Worm (Caenorhabditis elegans): ENCODE data around the gene prx-6.
A peak's percentile ranks its signal among the peaks of the same experiment; 100 is the strongest.

prx-6 gene

ce11 chrV:4731154-4731961 lies 11.5 kb upstream of the prx-6 start, which contains the start of gene F39G3.3 (continued):
- no peak for TF ChIP-seq alr-1 (tag; optimal IDR thresholded peaks at IDR 0.05)
- peak; percentile 6 for TF ChIP-seq nhr-21 (tag; optimal IDR thresholded peaks at IDR 0.05)

DNA sequence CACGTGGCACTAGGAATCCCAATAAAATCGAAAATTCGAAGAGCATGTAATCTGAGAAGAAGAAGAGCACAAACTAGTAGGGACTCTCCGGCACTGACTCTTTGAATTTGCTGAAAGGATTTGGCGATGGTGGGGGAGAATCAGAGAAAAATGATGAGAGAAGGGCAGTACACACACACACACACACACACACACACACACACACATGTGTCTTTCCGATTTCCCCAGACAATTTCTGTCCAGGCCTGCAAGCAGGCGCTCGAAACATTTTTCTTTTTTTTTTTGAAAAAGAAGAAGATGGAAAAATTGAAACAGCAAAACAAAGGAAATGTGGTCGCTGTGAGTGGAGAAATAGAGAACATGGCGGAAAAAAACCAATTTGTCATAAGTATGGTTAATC lies 10.2 kb upstream of the prx-6 start, which contains the start of gene tig-2:
TSS of gene tig-2 (minus strand) at position 87 of the 400 bp plus-strand sequence.
- peak; percentile 2 for TF ChIP-seq crh-2 (tag; optimal IDR thresholded peaks at IDR 0.05)
- no peak for TF ChIP-seq nhr-6 (tag; optimal IDR thresholded peaks at IDR 0.05)
- no peak for TF ChIP-seq mdl-1 (tag; optimal IDR thresholded peaks at IDR 0.05)
- peak; percentile 54 for TF ChIP-seq nhr-129 (tag; optimal IDR thresholded peaks at IDR 0.05)
- TF ChIP-seq lsy-2 (tag; optimal IDR thresholded peaks at IDR 0.05) = peak in 1 of 2 experiments; percentile 20
- TF ChIP-seq aly-2 (tag; optimal IDR thresholded peaks at IDR 0.05) = no peak
- TF ChIP-seq alr-1 (tag; optimal IDR thresholded peaks at IDR 0.05) = no peak
- TF ChIP-seq fos-1 (tag; optimal IDR thresholded peaks at IDR 0.05) = no peak
- TF ChIP-seq nhr-25 (tag; optimal IDR thresholded peaks at IDR 0.05) = no peak
- peak; percentile 59 for TF ChIP-seq Y55F3AM.14 (GFP tag; optimal IDR thresholded peaks at IDR 0.05)
- peak; percentile 58 for TF ChIP-seq F13H6.1 (tag; optimal IDR thresholded peaks at IDR 0.05)
- peak; percentile 1 for TF ChIP-seq lin-13 (GFP tag; optimal IDR thresholded peaks at IDR 0.05)
- TF ChIP-seq ceh-16 (tag; optimal IDR thresholded peaks at IDR 0.05) = no peak
- no peak for TF ChIP-seq elt-1 (tag; optimal IDR thresholded peaks at IDR 0.05)
- TF ChIP-seq nhr-237 (tag; optimal IDR thresholded peaks at IDR 0.05) = no peak
- TF ChIP-seq C34F6.9 (tag; optimal IDR thresholded peaks at IDR 0.05) = peak; percentile 29

DNA sequence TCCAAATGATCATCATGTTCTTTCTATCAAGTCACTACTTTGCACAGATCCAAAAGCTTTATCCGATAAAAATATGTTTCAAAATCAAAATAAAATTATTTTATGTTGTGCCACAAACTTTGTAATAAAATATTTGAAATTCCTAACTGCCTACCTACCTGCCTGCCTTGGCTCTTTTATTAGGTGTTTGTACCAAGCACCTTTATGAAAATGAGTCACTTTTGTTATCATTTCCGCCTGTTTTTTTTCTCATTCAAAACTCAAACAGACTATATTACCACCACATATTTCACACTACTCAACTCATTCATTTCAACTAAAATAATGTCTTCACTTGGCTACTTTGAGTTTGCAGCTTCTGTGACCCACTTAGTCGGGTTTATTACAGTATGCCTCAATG lies 4.6 kb upstream of the prx-6 start, which contains the start of gene F39G3.4:
TSS of gene F39G3.4 (plus strand) at position 301 of the 400 bp plus-strand sequence.
- TF ChIP-seq nhr-10 (tag; optimal IDR thresholded peaks at IDR 0.05) = no peak
- no peak for TF ChIP-seq ztf-11 (tag; optimal IDR thresholded peaks at IDR 0.05)
- TF ChIP-seq crh-2 (tag; optimal IDR thresholded peaks at IDR 0.05) = no peak
- no peak for TF ChIP-seq nhr-237 (tag; optimal IDR thresholded peaks at IDR 0.05)
- no peak for TF ChIP-seq sma-3 (GFP tag; optimal IDR thresholded peaks at IDR 0.05)
- TF ChIP-seq aly-2 (tag; optimal IDR thresholded peaks at IDR 0.05) = no peak
- no peak for TF ChIP-seq nhr-25 (tag; optimal IDR thresholded peaks at IDR 0.05)
- TF ChIP-seq lin-13 (GFP tag; optimal IDR thresholded peaks at IDR 0.05) = no peak
- no peak for TF ChIP-seq sma-9 (GFP tag; optimal IDR thresholded peaks at IDR 0.05)
- TF ChIP-seq sma-9 (tag; optimal IDR thresholded peaks at IDR 0.05) = no peak
- TF ChIP-seq ZK546.5 (tag; optimal IDR thresholded peaks at IDR 0.05) = no peak
- no peak for TF ChIP-seq R02D3.7 (tag; optimal IDR thresholded peaks at IDR 0.05)
- no peak for TF ChIP-seq nhr-77 (tag; optimal IDR thresholded peaks at IDR 0.05)
- no peak for TF ChIP-seq nhr-21 (tag; optimal IDR thresholded peaks at IDR 0.05)
- no peak for TF ChIP-seq skn-1 (tag; optimal IDR thresholded peaks at IDR 0.05)
- no peak for TF ChIP-seq lin-39 (tag; optimal IDR thresholded peaks at IDR 0.05)
- no peak for TF ChIP-seq egl-27 (tag; optimal IDR thresholded peaks at IDR 0.05)
- TF ChIP-seq fos-1 (tag; optimal IDR thresholded peaks at IDR 0.05) = no peak
- TF ChIP-seq snpc-4 (tag; optimal IDR thresholded peaks at IDR 0.05) = no peak
- no peak for TF ChIP-seq elt-3 (tag; optimal IDR thresholded peaks at IDR 0.05)

DNA sequence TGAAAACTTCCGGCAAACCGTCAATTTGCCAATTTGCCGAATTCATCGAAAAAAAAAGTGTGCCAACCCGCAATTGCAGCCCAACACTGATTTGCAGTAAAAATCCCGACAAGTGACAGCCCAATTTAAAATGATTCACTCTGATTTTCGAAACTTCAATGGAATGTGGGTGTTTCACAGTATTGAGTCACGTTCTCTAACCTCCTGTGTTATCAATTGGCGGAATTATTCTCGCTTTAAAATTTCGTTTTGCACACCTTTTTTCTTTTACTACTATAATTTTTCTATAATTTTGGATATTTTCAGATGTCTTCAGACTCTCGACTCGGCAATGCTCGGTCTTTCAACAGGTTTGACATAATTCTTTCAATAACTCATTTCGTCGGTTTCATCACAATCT lies 2.4 kb upstream of the prx-6 start, which contains the start of gene F39G3.5:
TSS of gene F39G3.5 (plus strand) at position 301 of the 400 bp plus-strand sequence.
- TF ChIP-seq nhr-237 (tag; optimal IDR thresholded peaks at IDR 0.05) = no peak
- no peak for TF ChIP-seq ztf-4 (tag; optimal IDR thresholded peaks at IDR 0.05)
- no peak for TF ChIP-seq nhr-129 (tag; optimal IDR thresholded peaks at IDR 0.05)
- TF ChIP-seq R02D3.7 (tag; optimal IDR thresholded peaks at IDR 0.05) = no peak
- no peak for TF ChIP-seq crh-2 (tag; optimal IDR thresholded peaks at IDR 0.05)
- no peak for TF ChIP-seq nhr-25 (tag; optimal IDR thresholded peaks at IDR 0.05)
- TF ChIP-seq zag-1 (tag; optimal IDR thresholded peaks at IDR 0.05) = no peak
- TF ChIP-seq elt-3 (tag; optimal IDR thresholded peaks at IDR 0.05) = no peak
- no peak for TF ChIP-seq ceh-82 (tag; optimal IDR thresholded peaks at IDR 0.05)
- TF ChIP-seq mab-5 (tag; optimal IDR thresholded peaks at IDR 0.05) = no peak
- no peak for TF ChIP-seq dmd-4 (tag; optimal IDR thresholded peaks at IDR 0.05)
- TF ChIP-seq ztf-1 (GFP tag; conservative IDR thresholded peaks at IDR 0.05) = no peak
- TF ChIP-seq mbf-1 (tag; optimal IDR thresholded peaks at IDR 0.05) = no peak
- TF ChIP-seq alr-1 (tag; optimal IDR thresholded peaks at IDR 0.05) = no peak
- no peak for TF ChIP-seq ceh-16 (tag; optimal IDR thresholded peaks at IDR 0.05)
